Worm (Caenorhabditis elegans): Measurements from ENCODE around the gene scd-2.
A peak's percentile ranks its signal among the peaks of the same experiment; 100 is the strongest.

The scd-2 gene

ce11 chrV:6606197-6606596, 26.8 kb upstream of the scd-2 start:
- TF ChIP-seq lin-35 (GFP tag; optimal IDR thresholded peaks at IDR 0.05) (peak in 1 of 3 experiments; percentile 18), repo-1 (tag; optimal IDR thresholded peaks at IDR 0.05) (peak; percentile 3), madf-6 (GFP tag; IDR thresholded peaks at IDR 0.05) (peak; percentile 29; the same call in 1 of the 2 replicates), attf-5 (GFP tag; optimal IDR thresholded peaks at IDR 0.05) (peak; percentile 51), sptf-2 (GFP tag; optimal IDR thresholded peaks at IDR 0.05) (peak; percentile 10), sea-2 (GFP tag; IDR thresholded peaks at IDR 0.05) (no peak), Y53F4B.3 (GFP tag; IDR thresholded peaks at IDR 0.05) (no peak), hrde-1 (tag; optimal IDR thresholded peaks at IDR 0.05; ENCODE audit: borderline replicate concordance) (peak; percentile 37), F39B2.1 (GFP tag; IDR thresholded peaks at IDR 0.05) (0 out of 2 replicates have a peak, but pooled peaks have one; percentile 44), aptf-2 (GFP tag; conservative IDR thresholded peaks at IDR 0.05) (no peak), dpff-1 (tag; optimal IDR thresholded peaks at IDR 0.05) (peak; percentile 56), Y95B8A.8 (GFP tag; IDR thresholded peaks at IDR 0.05) (no peak), madf-3 (GFP tag; IDR thresholded peaks at IDR 0.05) (0 out of 2 replicates have a peak, but pooled peaks have one; percentile 45), ztf-26 (tag; optimal IDR thresholded peaks at IDR 0.05) (no peak), hlh-12 (tag; optimal IDR thresholded peaks at IDR 0.05) (no peak), snpc-1.3 (tag; optimal IDR thresholded peaks at IDR 0.05; ENCODE audit: insufficient read depth) (no peak), snpc-3.4 (tag; optimal IDR thresholded peaks at IDR 0.05) (no peak), dox-1 (GFP tag; IDR thresholded peaks at IDR 0.05) (no peak), tbp1 (GFP tag; optimal IDR thresholded peaks at IDR 0.05) (peak; percentile 25), nhr-80 (tag; optimal IDR thresholded peaks at IDR 0.05) (peak; percentile 36), lsy-27 (tag; optimal IDR thresholded peaks at IDR 0.05; ENCODE audit: borderline replicate concordance, insufficient read depth) (no peak), nfya-2 (GFP tag; IDR thresholded peaks at IDR 0.05) (0 out of 2 replicates have a peak, but pooled peaks have one; percentile 36), cebp-1 (GFP tag; IDR thresholded peaks at IDR 0.05) (peak; percentile 83), cebp-1 (tag; optimal IDR thresholded peaks at IDR 0.05) (peak; percentile 96), die-1 (tag; optimal IDR thresholded peaks at IDR 0.05) (no peak), lin-40 (tag; optimal IDR thresholded peaks at IDR 0.05) (no peak)

DNA sequence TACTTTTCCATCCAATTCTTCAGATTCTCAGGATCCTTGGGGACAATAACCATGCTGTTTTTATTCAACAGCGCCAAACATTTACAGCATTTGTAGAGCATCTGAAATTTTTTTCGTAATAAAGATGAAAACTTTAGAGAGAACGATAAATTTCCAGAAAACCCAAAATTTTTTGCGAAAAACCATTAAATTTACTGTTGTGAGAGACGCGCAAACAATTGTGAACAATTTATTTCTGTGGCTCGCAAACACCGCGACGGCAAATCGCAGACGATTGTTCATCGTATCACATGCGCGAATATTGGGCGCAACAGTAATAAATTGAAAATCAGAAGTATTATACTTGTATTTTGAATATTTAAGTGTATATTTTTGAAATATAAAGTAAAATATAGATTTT, 22.0 kb upstream of the scd-2 start, which contains the start of gene gon-14:
Gene gon-14 (minus strand): TSS at position 101 of the 400 bp plus-strand sequence.
- TF ChIP-seq chd-7 (tag; optimal IDR thresholded peaks at IDR 0.05) (no peak), F49E8.2 (tag; optimal IDR thresholded peaks at IDR 0.05; ENCODE audit: insufficient read depth) (no peak), unc-62 (GFP tag; optimal IDR thresholded peaks at IDR 0.05) (no peak), madf-6 (GFP tag; IDR thresholded peaks at IDR 0.05) (no peak), nfya-1 (tag; optimal IDR thresholded peaks at IDR 0.05; ENCODE audit: borderline replicate concordance, insufficient read depth) (no peak), Y56A3A.18 (GFP tag; IDR thresholded peaks at IDR 0.05) (no peak), tbx-9 (tag; optimal IDR thresholded peaks at IDR 0.05; ENCODE audit: borderline replicate concordance) (no peak)

ce11 chrV:6611504-6611903, 21.5 kb upstream of the scd-2 start:
- TF ChIP-seq hlh-12 (tag; optimal IDR thresholded peaks at IDR 0.05): no peak
- no peak for TF ChIP-seq F55B11.4 (tag; optimal IDR thresholded peaks at IDR 0.05; ENCODE audit: borderline replicate concordance, insufficient read depth)
- TF ChIP-seq die-1 (tag; optimal IDR thresholded peaks at IDR 0.05): no peak
- TF ChIP-seq nfya-2 (GFP tag; IDR thresholded peaks at IDR 0.05): no peak
- TF ChIP-seq C06A6.2 (GFP tag; conservative IDR thresholded peaks at IDR 0.05): no peak
- TF ChIP-seq ceh-58 (GFP tag; IDR thresholded peaks at IDR 0.05): no peak
- no peak for TF ChIP-seq nhr-90 (tag; optimal IDR thresholded peaks at IDR 0.05)
- no peak for TF ChIP-seq him-1 (tag; optimal IDR thresholded peaks at IDR 0.05)
- TF ChIP-seq ccch-3 (GFP tag; optimal IDR thresholded peaks at IDR 0.05): no peak
- TF ChIP-seq snpc-4 (GFP tag; optimal IDR thresholded peaks at IDR 0.05): no peak
- TF ChIP-seq snpc-4 (tag; optimal IDR thresholded peaks at IDR 0.05): peak in 1 of 4 experiments; percentile 1
- TF ChIP-seq D2030.7 (GFP tag; IDR thresholded peaks at IDR 0.05): peak; percentile 24; the same call in 1 of the 2 replicates
- TF ChIP-seq chd-7 (tag; optimal IDR thresholded peaks at IDR 0.05): no peak
- no peak for TF ChIP-seq sea-2 (GFP tag; IDR thresholded peaks at IDR 0.05)
- no peak for TF ChIP-seq aptf-2 (GFP tag; conservative IDR thresholded peaks at IDR 0.05)
- no peak for TF ChIP-seq ztf-18 (tag; optimal IDR thresholded peaks at IDR 0.05)
- TF ChIP-seq nfyb-1 (GFP tag; IDR thresholded peaks at IDR 0.05): no peak
- no peak for TF ChIP-seq pbrm-1 (GFP tag; IDR thresholded peaks at IDR 0.05)
- no peak for TF ChIP-seq lin-40 (tag; optimal IDR thresholded peaks at IDR 0.05)
- no peak for TF ChIP-seq sptf-2 (GFP tag; optimal IDR thresholded peaks at IDR 0.05)
- TF ChIP-seq mxl-1 (tag; optimal IDR thresholded peaks at IDR 0.05): no peak

Data from whole organism, young adult.